Worm (Caenorhabditis elegans) whole organism, L2 larva: ENCODE results near the gene srlf-36.

Source experiments
- C34F6.9 ChIP-seq: fragments of 150-350 bp; optimal IDR thresholded peaks from 2 replicates; lab custom pipeline; 2014; ENCODE audit warnings: missing biosample characterization, missing genetic modification characterization
- Y55F3AM.14 ChIP-seq: fragments of 200-800 bp; sonication (Bioruptor generic); optimal IDR thresholded peaks from 2 replicates; lab custom pipeline; 2018; ENCODE audit warnings: mild to moderate bottlenecking, missing genetic modification characterization, missing compliant biosample characterization
- aly-2 ChIP-seq: fragments of 150-350 bp; optimal IDR thresholded peaks from 2 replicates; lab custom pipeline; 2014; ENCODE audit warnings: missing biosample characterization, missing genetic modification characterization
- ama-1 ChIP-seq: fragments of 150-350 bp; optimal IDR thresholded peaks from 2 replicates; lab custom pipeline; 2018; ENCODE audit warnings: inconsistent platforms
- blmp-1 ChIP-seq: sonication (generic microtip); optimal IDR thresholded peaks from 2 replicates; lab custom pipeline; 2017; ENCODE audit warnings: missing genetic modification characterization, mild to moderate bottlenecking, missing compliant biosample characterization, antibody characterized with exemption, moderate library complexity; ENCODE audit not compliant: insufficient read depth
- ceh-16 ChIP-seq: fragments of 150-350 bp; optimal IDR thresholded peaks from 2 replicates; lab custom pipeline; 2014; ENCODE audit warnings: missing biosample characterization, missing genetic modification characterization
- dmd-4 ChIP-seq: sonication (generic microtip); optimal IDR thresholded peaks from 2 replicates; lab custom pipeline; 2017; ENCODE audit warnings: missing biosample characterization, missing genetic modification characterization
- egl-27 ChIP-seq: sonication (generic microtip); optimal IDR thresholded peaks from 3 replicates; lab custom pipeline; 2017; ENCODE audit warnings: missing biosample characterization, missing genetic modification reagents, missing genetic modification characterization
- elt-1 ChIP-seq: fragments of 150-350 bp; optimal IDR thresholded peaks from 2 replicates; lab custom pipeline; 2014; ENCODE audit warnings: missing biosample characterization, missing genetic modification characterization
- elt-3 ChIP-seq: sonication (generic microtip); optimal IDR thresholded peaks from 2 replicates; lab custom pipeline; 2017; ENCODE audit warnings: missing biosample characterization, missing genetic modification characterization
- gmeb-1 ChIP-seq: fragments of 150-350 bp; optimal IDR thresholded peaks from 2 replicates; lab custom pipeline; 2014; ENCODE audit warnings: missing biosample characterization, missing genetic modification characterization
- lin-13 ChIP-seq: fragments of 150-350 bp; optimal IDR thresholded peaks from 2 replicates; lab custom pipeline; 2014; ENCODE audit warnings: missing biosample characterization, missing genetic modification reagents, missing genetic modification characterization
- lin-39 ChIP-seq: fragments of 150-350 bp; optimal IDR thresholded peaks from 2 replicates; lab custom pipeline; 2014; ENCODE audit warnings: missing biosample characterization, missing genetic modification reagents, missing genetic modification characterization
- mbf-1 ChIP-seq: sonication (generic microtip); optimal IDR thresholded peaks from 2 replicates; lab custom pipeline; 2017; ENCODE audit warnings: missing biosample characterization, missing genetic modification characterization
- mdl-1 ChIP-seq, 2 experiments: fragments of 150-350 bp in 1 of 2; sonication (generic microtip) in 1 of 2; optimal IDR thresholded peaks; 2 replicates each; lab custom pipeline; 2017; ENCODE audit warnings: missing biosample characterization in 2 of 2, missing genetic modification characterization in 2 of 2
- nhr-10 ChIP-seq: sonication (generic microtip); optimal IDR thresholded peaks from 2 replicates; lab custom pipeline; 2017; ENCODE audit warnings: missing biosample characterization, missing genetic modification characterization
- nhr-129 ChIP-seq: fragments of 150-350 bp; optimal IDR thresholded peaks from 2 replicates; lab custom pipeline; 2014; ENCODE audit warnings: missing biosample characterization, missing genetic modification characterization
- nhr-25 ChIP-seq: fragments of 150-350 bp; sonication (generic microtip); optimal IDR thresholded peaks from 3 replicates; lab custom pipeline; 2014; ENCODE audit warnings: missing biosample characterization, missing genetic modification characterization
- nhr-77 ChIP-seq: fragments of 150-350 bp; optimal IDR thresholded peaks from 2 replicates; lab custom pipeline; 2014; ENCODE audit warnings: missing biosample characterization, missing genetic modification characterization
- peb-1 ChIP-seq: fragments of 150-350 bp; optimal IDR thresholded peaks from 2 replicates; lab custom pipeline; 2014; ENCODE audit warnings: missing biosample characterization, missing genetic modification characterization
- sem-4 ChIP-seq: fragments of 150-350 bp; optimal IDR thresholded peaks from 2 replicates; lab custom pipeline; 2014; ENCODE audit warnings: missing biosample characterization, missing genetic modification reagents, missing genetic modification characterization
- skn-1 ChIP-seq: sonication (generic microtip); optimal IDR thresholded peaks from 2 replicates; lab custom pipeline; 2017; ENCODE audit warnings: missing biosample characterization, missing genetic modification characterization
- sma-3 ChIP-seq: sonication (generic microtip); optimal IDR thresholded peaks from 2 replicates; lab custom pipeline; 2016; ENCODE audit warnings: missing genetic modification reagents, missing genetic modification characterization, missing compliant biosample characterization
- sma-9 ChIP-seq, 2 experiments: fragments of 150-350 bp in 1 of 2; sonication (generic microtip) in 1 of 2; optimal IDR thresholded peaks; 2 replicates each; lab custom pipeline; 2014 to 2016; ENCODE audit warnings: missing genetic modification characterization in 2 of 2, mild to moderate bottlenecking in 1 of 2, missing biosample characterization in 1 of 2, missing compliant biosample characterization in 1 of 2, missing genetic modification reagents in 1 of 2, moderate library complexity in 1 of 2
- snpc-4 ChIP-seq: fragments of 150-350 bp; optimal IDR thresholded peaks from 2 replicates; lab custom pipeline; 2014; ENCODE audit warnings: missing biosample characterization, missing genetic modification characterization
- unc-39 ChIP-seq: fragments of 150-350 bp; optimal IDR thresholded peaks from 2 replicates; lab custom pipeline; 2014; ENCODE audit warnings: missing biosample characterization, missing genetic modification characterization
- unc-55 ChIP-seq: fragments of 150-350 bp; sonication (generic microtip); optimal IDR thresholded peaks from 3 replicates; lab custom pipeline; 2014; ENCODE audit warnings: missing biosample characterization, missing genetic modification reagents, missing genetic modification characterization
- unc-62 ChIP-seq: fragments of 150-350 bp; optimal IDR thresholded peaks from 2 replicates; lab custom pipeline; 2014; ENCODE audit warnings: missing biosample characterization, missing genetic modification reagents, missing genetic modification characterization
- zag-1 ChIP-seq: fragments of 150-350 bp; optimal IDR thresholded peaks from 2 replicates; lab custom pipeline; 2014; ENCODE audit warnings: missing biosample characterization, missing genetic modification characterization
- ztf-1 ChIP-seq: fragments of 200-800 bp; sonication (Bioruptor generic); conservative IDR thresholded peaks from 2 replicates; pipeline ENCODE4 v1.3.6; 2022; ENCODE audit warnings: missing genetic modification characterization, missing compliant biosample characterization
- ztf-11 ChIP-seq: sonication (generic microtip); optimal IDR thresholded peaks from 2 replicates; lab custom pipeline; 2017; ENCODE audit warnings: missing biosample characterization, missing genetic modification characterization

Gene srlf-36

ce11 chrV:608844-609243, 727 bp downstream of the srlf-36 start, which contains the start of gene srw-109:
Gene srw-109 (minus strand): TSS chrV:608944.
- TF ChIP-seq unc-55 (no peak), sma-9 (GFP tag; optimal IDR thresholded peaks at IDR 0.05; lab: Kevin White, UChicago) (no peak), sma-9 (tag; optimal IDR thresholded peaks at IDR 0.05; lab: Kevin White, UChicago) (no peak)

ce11 chrV:604105-604504, 5.5 kb downstream of the srlf-36 start, which contains the start of gene srlf-37:
Gene srlf-37 (minus strand): TSS chrV:604205.
- TF ChIP-seq C34F6.9 (no peak), mdl-1 (tag; optimal IDR thresholded peaks at IDR 0.05; lab: Kevin White, UChicago) (no peak), mbf-1 (tag; lab: Kevin White, UChicago) (no peak), peb-1 (tag; lab: Kevin White, UChicago) (no peak)

- no peak for TF ChIP-seq ama-1 (lab: Kevin White, UChicago)
- no peak for TF ChIP-seq blmp-1 (tag; lab: Kevin White, UChicago)
- TF ChIP-seq nhr-25: no peak
- TF ChIP-seq nhr-77 (tag; lab: Kevin White, UChicago): no peak
- TF ChIP-seq lin-39 (tag; lab: Kevin White, UChicago): no peak
- no peak for TF ChIP-seq sma-3 (GFP tag; lab: Kevin White, UChicago)
- TF ChIP-seq gmeb-1 (tag; lab: Kevin White, UChicago): no peak
- no peak for TF ChIP-seq egl-27
These were observed 9.3 kb downstream of the srlf-36 start, which contains the start of gene nhr-251 for ce11 chrV:600231-600630. Gene nhr-251 (plus strand): TSS chrV:600531.

ce11 chrV:599783-600182, 9.8 kb downstream of the srlf-36 start:
- TF ChIP-seq ceh-16 (tag; lab: Kevin White, UChicago): peak; percentile 2
- TF ChIP-seq ztf-1 (GFP tag; lab: Robert Waterston, UW): no peak
- TF ChIP-seq sma-9 (GFP tag; optimal IDR thresholded peaks at IDR 0.05; lab: Kevin White, UChicago): peak; percentile 47
- no peak for TF ChIP-seq sma-9 (tag; optimal IDR thresholded peaks at IDR 0.05; lab: Kevin White, UChicago)

- TF ChIP-seq ztf-11 (tag; lab: Kevin White, UChicago) (no peak), zag-1 (tag; lab: Kevin White, UChicago) (no peak), nhr-77 (tag; lab: Kevin White, UChicago) (no peak), ceh-16 (tag; lab: Kevin White, UChicago) (no peak), skn-1 (no peak), unc-62 (GFP tag; lab: Kevin White, UChicago) (no peak), ama-1 (lab: Kevin White, UChicago) (no peak), nhr-10 (tag; lab: Kevin White, UChicago) (no peak), elt-1 (tag; lab: Kevin White, UChicago) (no peak), Y55F3AM.14 (GFP tag; lab: Kevin White, UChicago) (no peak), sma-3 (GFP tag; lab: Kevin White, UChicago) (no peak), mbf-1 (tag; lab: Kevin White, UChicago) (no peak), aly-2 (tag; lab: Kevin White, UChicago) (no peak)
These were observed 10.9 kb downstream of the srlf-36 start for ce11 chrV:598626-599025.

- no peak for TF ChIP-seq Y55F3AM.14 (GFP tag; lab: Kevin White, UChicago)
- TF ChIP-seq dmd-4 (tag; lab: Kevin White, UChicago): no peak
- TF ChIP-seq ceh-16 (tag; lab: Kevin White, UChicago): peak; percentile 61
- TF ChIP-seq nhr-129: no peak
- no peak for TF ChIP-seq peb-1 (tag; lab: Kevin White, UChicago)
- TF ChIP-seq sma-9 (GFP tag; optimal IDR thresholded peaks at IDR 0.05; lab: Kevin White, UChicago): peak; percentile 66
- no peak for TF ChIP-seq sma-9 (tag; optimal IDR thresholded peaks at IDR 0.05; lab: Kevin White, UChicago)
- no peak for TF ChIP-seq elt-3
- no peak for TF ChIP-seq sem-4 (tag; lab: Kevin White, UChicago)
- TF ChIP-seq ama-1 (lab: Kevin White, UChicago): no peak
- TF ChIP-seq nhr-25: peak; percentile 24
- TF ChIP-seq lin-13 (GFP tag; lab: Kevin White, UChicago): no peak
- TF ChIP-seq snpc-4 (tag; lab: Kevin White, UChicago): no peak
- TF ChIP-seq unc-39 (tag; lab: Kevin White, UChicago): no peak
- peak; percentile 72 for TF ChIP-seq elt-1 (tag; lab: Kevin White, UChicago)
- TF ChIP-seq, all 48 proteins: peak for 4
These were observed 11.7 kb downstream of the srlf-36 start for ce11 chrV:597823-598222.
